Fruit fly (Drosophila melanogaster) whole organism, embryonic: ENCODE data around the gene CG14965.
A peak's percentile ranks its signal among the peaks of the same experiment; 100 is the strongest.

Experiments used
- CG14710 ChIP-seq: fragments of 200-800 bp; sonication (Bioruptor generic); optimal IDR thresholded peaks from 3 replicates; lab custom pipeline; 2019; ENCODE audit warnings: missing biosample characterization, mild to moderate bottlenecking, missing genetic modification characterization, moderate library complexity
- CG15696 ChIP-seq: fragments of 200-800 bp; sonication (Bioruptor generic); optimal IDR thresholded peaks from 2 replicates; lab custom pipeline; 2019; ENCODE audit warnings: missing biosample characterization, mild to moderate bottlenecking, missing genetic modification characterization, moderate library complexity
- CG1647 ChIP-seq: fragments of 200-800 bp; sonication (Bioruptor generic); optimal IDR thresholded peaks from 3 replicates; lab custom pipeline; 2016; ENCODE audit warnings: missing biosample characterization, missing genetic modification characterization
- CG17328 ChIP-seq: fragments of 200-800 bp; sonication (Bioruptor generic); IDR thresholded peaks from 2 replicates; pipeline ENCODE4 v1.3.6; 2022; ENCODE audit warnings: missing biosample characterization, missing genetic modification characterization
- CG17568 ChIP-seq: fragments of 200-800 bp; sonication (Bioruptor generic); optimal IDR thresholded peaks from 2 replicates; lab custom pipeline; 2018; ENCODE audit warnings: missing biosample characterization, mild to moderate bottlenecking, missing genetic modification characterization, moderate library complexity
- CG2129 ChIP-seq: fragments of 200-800 bp; sonication (Bioruptor generic); IDR thresholded peaks from 2 replicates; pipeline ENCODE4 v1.3.6; 2022; ENCODE audit warnings: missing biosample characterization, missing genetic modification characterization; ENCODE audit not compliant: partially characterized antibody
- CG2875 ChIP-seq: fragments of 200-800 bp; sonication (Bioruptor generic); optimal IDR thresholded peaks from 2 replicates; lab custom pipeline; 2017; ENCODE audit warnings: missing biosample characterization, mild to moderate bottlenecking, missing genetic modification characterization, missing genetic modification reagents
- CG31388 ChIP-seq: fragments of 200-800 bp; sonication (Bioruptor generic); optimal IDR thresholded peaks from 2 replicates; lab custom pipeline; 2016; ENCODE audit warnings: missing biosample characterization, missing genetic modification characterization
- CG42726 ChIP-seq: fragments of 200-800 bp; sonication (Bioruptor generic); IDR thresholded peaks from 2 replicates; pipeline ENCODE4 v1.3.6; 2022; ENCODE audit warnings: missing biosample characterization, missing genetic modification characterization; ENCODE audit not compliant: partially characterized antibody
- CG4617 ChIP-seq: fragments of 200-800 bp; sonication (Bioruptor generic); optimal IDR thresholded peaks from 3 replicates; lab custom pipeline; 2016; ENCODE audit warnings: missing biosample characterization, missing genetic modification characterization, borderline replicate concordance
- CG4730 ChIP-seq: fragments of 200-800 bp; sonication (Bioruptor generic); IDR thresholded peaks from 2 replicates; pipeline ENCODE4 v1.3.6; 2022; ENCODE audit warnings: missing biosample characterization, missing genetic modification characterization
- CG6683 ChIP-seq: fragments of 200-800 bp; sonication (Bioruptor generic); optimal IDR thresholded peaks from 2 replicates; lab custom pipeline; 2017; ENCODE audit warnings: missing biosample characterization, mild to moderate bottlenecking, missing genetic modification characterization, missing genetic modification reagents
- CG7357 ChIP-seq: fragments of 200-800 bp; sonication (Bioruptor generic); IDR thresholded peaks from 3 replicates; pipeline ENCODE4 v1.3.6; 2022; ENCODE audit warnings: missing biosample characterization, missing genetic modification characterization
- CG8281 ChIP-seq: fragments of 200-800 bp; sonication (Bioruptor generic); optimal IDR thresholded peaks from 2 replicates; lab custom pipeline; 2018; ENCODE audit warnings: missing biosample characterization, mild to moderate bottlenecking, missing genetic modification characterization, moderate library complexity
- CG8359 ChIP-seq: fragments of 200-800 bp; sonication (Bioruptor generic); optimal IDR thresholded peaks from 2 replicates; lab custom pipeline; 2017; ENCODE audit warnings: missing biosample characterization, mild to moderate bottlenecking, missing genetic modification characterization, borderline replicate concordance
- CG9609 ChIP-seq: fragments of 200-800 bp; sonication (Bioruptor generic); optimal IDR thresholded peaks from 3 replicates; lab custom pipeline; 2016; ENCODE audit warnings: missing biosample characterization, missing genetic modification characterization
- CG9727 ChIP-seq: fragments of 200-800 bp; sonication (Bioruptor generic); optimal IDR thresholded peaks from 3 replicates; lab custom pipeline; 2017; ENCODE audit warnings: missing biosample characterization, mild to moderate bottlenecking, missing genetic modification characterization
- CrebB ChIP-seq: fragments of 200-800 bp; sonication (Bioruptor generic); optimal IDR thresholded peaks from 3 replicates; lab custom pipeline; 2018; ENCODE audit warnings: missing biosample characterization, mild to moderate bottlenecking, missing genetic modification characterization
- Ets65A ChIP-seq: fragments of 200-800 bp; sonication (Bioruptor generic); peaks from one replicate; lab custom pipeline; 2016; ENCODE audit warnings: missing biosample characterization, missing genetic modification characterization
- HLH54F ChIP-seq: fragments of 200-800 bp; sonication (Bioruptor generic); optimal IDR thresholded peaks from 3 replicates; lab custom pipeline; 2016; ENCODE audit warnings: missing biosample characterization, missing genetic modification characterization
- Hand ChIP-seq: fragments of 200-800 bp; sonication (Bioruptor generic); optimal IDR thresholded peaks from 2 replicates; lab custom pipeline; 2017; ENCODE audit warnings: mild to moderate bottlenecking, missing biosample characterization, missing genetic modification reagents, missing genetic modification characterization
- Jarid2 ChIP-seq: fragments of 200-800 bp; sonication (Bioruptor generic); optimal IDR thresholded peaks from 3 replicates; lab custom pipeline; 2017; ENCODE audit warnings: mild to moderate bottlenecking, missing biosample characterization, missing genetic modification reagents, missing genetic modification characterization
- Lim3 ChIP-seq: fragments of 200-800 bp; sonication (Bioruptor generic); IDR thresholded peaks from 2 replicates; pipeline ENCODE4 v1.3.6; 2022; ENCODE audit warnings: missing biosample characterization, missing genetic modification characterization
- MBD-R2 ChIP-seq: fragments of 200-800 bp; sonication (Bioruptor generic); IDR thresholded peaks from 2 replicates; pipeline ENCODE4 v1.3.6; 2022; ENCODE audit warnings: missing biosample characterization, missing genetic modification characterization
- MESR4 ChIP-seq: fragments of 200-800 bp; sonication (Bioruptor generic); optimal IDR thresholded peaks from 2 replicates; lab custom pipeline; 2018; ENCODE audit warnings: missing biosample characterization, mild to moderate bottlenecking, missing genetic modification characterization, moderate library complexity
- Max ChIP-seq: fragments of 200-800 bp; sonication (Bioruptor generic); optimal IDR thresholded peaks from 2 replicates; lab custom pipeline; 2016; ENCODE audit warnings: missing biosample characterization, mild to moderate bottlenecking, missing genetic modification characterization
- Nf-YA ChIP-seq: fragments of 200-800 bp; sonication (Bioruptor generic); IDR thresholded peaks from 2 replicates; pipeline ENCODE4 v1.3.6; 2022; ENCODE audit warnings: missing biosample characterization, missing genetic modification characterization
- Nf-YB ChIP-seq: fragments of 200-800 bp; sonication (Bioruptor generic); optimal IDR thresholded peaks from 3 replicates; lab custom pipeline; 2019; ENCODE audit warnings: missing biosample characterization, mild to moderate bottlenecking, missing genetic modification characterization, moderate library complexity
- NfI ChIP-seq: fragments of 200-800 bp; sonication (Bioruptor generic); optimal IDR thresholded peaks from 3 replicates; lab custom pipeline; 2018; ENCODE audit warnings: missing biosample characterization, mild to moderate bottlenecking, missing genetic modification characterization, moderate library complexity
- Ptx1 ChIP-seq: fragments of 200-800 bp; sonication (Bioruptor generic); IDR thresholded peaks from 2 replicates; pipeline ENCODE4 v1.3.6; 2022; ENCODE audit warnings: missing biosample characterization, missing genetic modification characterization
- Stat92E ChIP-seq, 3 experiments: fragments of >200 bp in 2 of 3; fragments of 200-800 bp in 1 of 3; sonication (Bioruptor generic) in 1 of 3; optimal IDR thresholded peaks; 2 replicates each; lab custom pipeline; 2017 to 2019; ENCODE audit warnings: missing biosample characterization in 3 of 3, missing genetic modification characterization in 3 of 3, mild to moderate bottlenecking in 1 of 3, moderate library complexity in 1 of 3
- YL-1 ChIP-seq: fragments of 200-800 bp; sonication (Bioruptor generic); optimal IDR thresholded peaks from 3 replicates; lab custom pipeline; 2017; ENCODE audit warnings: missing biosample characterization, mild to moderate bottlenecking, missing genetic modification characterization
- br ChIP-seq: fragments of >200 bp; optimal IDR thresholded peaks from 2 replicates; lab custom pipeline; 2017
- emc ChIP-seq: fragments of 200-800 bp; sonication (Bioruptor generic); optimal IDR thresholded peaks from 2 replicates; lab custom pipeline; 2016; ENCODE audit warnings: missing biosample characterization, missing genetic modification characterization
- grn ChIP-seq: fragments of 200-800 bp; sonication (Bioruptor generic); optimal IDR thresholded peaks from 3 replicates; lab custom pipeline; 2017; ENCODE audit warnings: missing biosample characterization, missing genetic modification characterization
- gro ChIP-seq: fragments of 200-800 bp; sonication (Bioruptor generic); optimal IDR thresholded peaks from 2 replicates; lab custom pipeline; 2016; ENCODE audit warnings: missing biosample characterization, missing genetic modification characterization
- kah ChIP-seq: fragments of 200-800 bp; sonication (Bioruptor generic); optimal IDR thresholded peaks from 2 replicates; lab custom pipeline; 2018; ENCODE audit warnings: missing biosample characterization, mild to moderate bottlenecking, missing genetic modification characterization
- lab ChIP-seq: fragments of 200-800 bp; sonication (Bioruptor generic); optimal IDR thresholded peaks from 3 replicates; lab custom pipeline; 2017; ENCODE audit warnings: missing biosample characterization, missing genetic modification characterization, mild to moderate bottlenecking, moderate library complexity, missing genetic modification reagents
- pan ChIP-seq, 4 experiments: fragments of >200 bp in 3 of 4; fragments of 200-800 bp in 1 of 4; sonication (Bioruptor generic) in 1 of 4; optimal IDR thresholded peaks in 3 of 4; IDR thresholded peaks in 1 of 4; 2 replicates each; pipeline versions ENCODE4 v1.3.6 to Lab custom; 2017 to 2022; ENCODE audit warnings: missing biosample characterization in 2 of 4, missing genetic modification characterization in 2 of 4, mixed read lengths in 1 of 4
- pros ChIP-seq: fragments of 200-800 bp; sonication (Bioruptor generic); optimal IDR thresholded peaks from 3 replicates; lab custom pipeline; 2019; ENCODE audit warnings: missing biosample characterization, mild to moderate bottlenecking, missing genetic modification characterization, moderate library complexity
- pum ChIP-seq: fragments of 200-800 bp; sonication (Bioruptor generic); optimal IDR thresholded peaks from 2 replicates; lab custom pipeline; 2016; ENCODE audit warnings: missing biosample characterization, missing genetic modification characterization
- pzg ChIP-seq: fragments of 200-800 bp; sonication (Bioruptor generic); optimal IDR thresholded peaks from 3 replicates; lab custom pipeline; 2018; ENCODE audit warnings: missing biosample characterization, mild to moderate bottlenecking, missing genetic modification characterization, moderate library complexity
- sens ChIP-seq: fragments of 200-800 bp; sonication (Bioruptor generic); peaks from one replicate; lab custom pipeline; 2016; ENCODE audit warnings: missing biosample characterization, missing genetic modification characterization
- sim ChIP-seq: fragments of 200-800 bp; sonication (Bioruptor generic); IDR thresholded peaks from 2 replicates; pipeline ENCODE4 v1.3.6; 2022; ENCODE audit warnings: missing biosample characterization, missing genetic modification characterization
- sob ChIP-seq: fragments of 200-800 bp; sonication (Bioruptor generic); IDR thresholded peaks from 2 replicates; pipeline ENCODE4 v1.3.6; 2022; ENCODE audit warnings: missing biosample characterization, missing genetic modification characterization
- stwl ChIP-seq: fragments of 200-800 bp; sonication (Bioruptor generic); optimal IDR thresholded peaks from 3 replicates; lab custom pipeline; 2018; ENCODE audit warnings: missing biosample characterization, mild to moderate bottlenecking, missing genetic modification characterization, moderate library complexity
- trem ChIP-seq: fragments of 200-800 bp; optimal IDR thresholded peaks from 3 replicates; lab custom pipeline; 2019; ENCODE audit warnings: missing biosample characterization, mild to moderate bottlenecking, missing genetic modification characterization, moderate library complexity
- vfl ChIP-seq: fragments of 200-800 bp; sonication (Bioruptor generic); optimal IDR thresholded peaks from 2 replicates; lab custom pipeline; 2016; ENCODE audit warnings: missing biosample characterization, missing genetic modification characterization
- vvl ChIP-seq: fragments of 200-800 bp; sonication (Bioruptor generic); IDR thresholded peaks from 2 replicates; pipeline ENCODE4 v1.3.6; 2022; ENCODE audit warnings: missing biosample characterization, missing genetic modification characterization
- wor ChIP-seq: fragments of 200-800 bp; sonication (Bioruptor generic); IDR thresholded peaks from 2 replicates; pipeline ENCODE4 v1.3.6; 2022; ENCODE audit warnings: missing biosample characterization, missing genetic modification characterization
- zfh1 ChIP-seq: fragments of 200-800 bp; sonication (Bioruptor generic); IDR thresholded peaks from 3 replicates; pipeline ENCODE4 v1.3.6; 2022; ENCODE audit warnings: missing biosample characterization, missing genetic modification characterization

The CG14965 gene

DNA sequence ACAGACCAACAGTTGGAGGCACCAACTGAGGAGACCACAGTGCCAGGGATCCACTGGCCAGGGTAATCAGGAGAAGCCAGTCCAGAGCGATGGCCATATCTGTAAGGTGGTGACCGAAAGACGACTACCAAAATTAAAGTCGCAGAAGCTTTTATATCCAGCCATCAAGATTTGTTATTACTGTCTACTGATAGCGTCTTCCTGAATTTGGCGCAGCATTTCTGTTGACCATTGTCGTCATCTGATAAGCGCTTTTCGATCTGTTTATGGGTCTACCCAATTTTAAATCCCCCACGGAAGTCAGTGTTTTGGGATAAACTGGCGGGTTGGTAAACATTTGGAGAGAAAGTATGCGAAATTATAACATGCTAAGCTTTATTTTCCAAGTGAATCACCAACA is 19.8 kb downstream of the CG14965 start, which contains the start of gene CG14963:
Gene CG14963, minus strand, starts transcription at position 101 of the 400 bp plus-strand sequence.
- TF ChIP-seq wor (no peak), NfI (GFP tag; lab: Kevin White, UChicago) (no peak), pan (optimal IDR thresholded peaks at IDR 0.05; lab: Kevin White, UChicago) (no peak), pan (GFP tag; optimal IDR thresholded peaks at IDR 0.05 in 1 of 2, IDR thresholded peaks at IDR 0.05 in 1 of 2) (no peak), pros (GFP tag; lab: Kevin White, UChicago) (no peak), CG8359 (GFP tag; lab: Kevin White, UChicago) (no peak), Jarid2 (GFP tag; lab: Kevin White, UChicago) (no peak), Nf-YB (GFP tag; lab: Kevin White, UChicago) (no peak), CG2875 (no peak), Ets65A (no peak), Hand (GFP tag; lab: Kevin White, UChicago) (no peak), kah (GFP tag; lab: Kevin White, UChicago) (no peak), CG7357 (no peak), CG8281 (tag; lab: Kevin White, UChicago) (no peak), CG31388 (GFP tag; lab: Kevin White, UChicago) (no peak), sens (GFP tag; lab: Kevin White, UChicago) (no peak), pum (GFP tag; lab: Kevin White, UChicago) (no peak), Nf-YA (GFP tag; lab: Robert Waterston, UW) (no peak), CG15696 (tag; lab: Kevin White, UChicago) (no peak), CG9727 (GFP tag; lab: Kevin White, UChicago) (no peak), sim (GFP tag; lab: Robert Waterston, UW) (no peak)

DNA sequence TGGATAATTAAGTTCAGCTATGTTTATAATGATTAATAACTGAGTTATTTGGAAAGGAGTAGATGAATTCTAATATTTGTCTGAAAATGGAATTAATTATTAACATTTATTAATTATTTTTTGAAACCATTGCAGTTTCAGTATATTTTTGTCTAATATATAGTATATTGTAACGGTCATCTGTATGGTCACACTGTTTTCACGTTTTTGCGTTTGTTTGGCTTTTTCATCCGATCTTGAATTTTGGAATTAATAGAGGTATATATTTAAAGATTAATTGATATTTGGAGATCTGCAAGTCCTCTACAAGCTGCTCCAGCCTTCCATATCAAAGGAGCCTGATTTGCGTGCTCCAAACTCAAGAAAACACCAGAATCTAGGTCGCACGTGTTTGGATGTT is 23.2 kb downstream of the CG14965 start, which contains the start of the genes CG32278 and CG32281:
Gene CG32278, plus strand, starts transcription at position 180 of the 400 bp plus-strand sequence.
Gene CG32281, plus strand, starts transcription at position 269 of the 400 bp plus-strand sequence.
- TF ChIP-seq emc (GFP tag; lab: Kevin White, UChicago) (no peak), CG9609 (GFP tag; lab: Kevin White, UChicago) (no peak), CG1647 (no peak), pzg (peak; percentile 9), CG4617 (GFP tag; lab: Kevin White, UChicago) (peak; percentile 28), CG6683 (GFP tag; lab: Kevin White, UChicago) (no peak), CrebB (no peak), CG17568 (GFP tag; lab: Kevin White, UChicago) (no peak), CG4730 (GFP tag; lab: Robert Waterston, UW) (no peak), YL-1 (peak; percentile 40), sob (GFP tag; lab: Robert Waterston, UW) (no peak), CG2129 (GFP tag; lab: Robert Waterston, UW) (no peak), HLH54F (GFP tag; lab: Kevin White, UChicago) (no peak), grn (GFP tag; lab: Kevin White, UChicago) (no peak), CG42726 (GFP tag; lab: Robert Waterston, UW) (no peak), gro (GFP tag; lab: Kevin White, UChicago) (no peak), Ptx1 (GFP tag; lab: Robert Waterston, UW) (no peak), vvl (GFP tag; lab: Robert Waterston, UW) (no peak), MBD-R2 (GFP tag; lab: Robert Waterston, UW) (peak; percentile 19; the same call in 1 of the 2 replicates), vfl (no peak), trem (tag; lab: Kevin White, UChicago) (peak; percentile 41), stwl (tag; lab: Kevin White, UChicago) (peak; percentile 41), Max (GFP tag; lab: Kevin White, UChicago) (peak; percentile 9), lab (GFP tag; lab: Kevin White, UChicago) (no peak), MESR4 (GFP tag; lab: Kevin White, UChicago) (peak; percentile 47), zfh1 (GFP tag; lab: Robert Waterston, UW) (no peak), Stat92E (GFP tag; optimal IDR thresholded peaks at IDR 0.05; lab: Kevin White, UChicago) (no peak), br (no peak), Lim3 (GFP tag; lab: Robert Waterston, UW) (no peak), CG17328 (GFP tag; lab: Robert Waterston, UW) (no peak), CG14710 (tag; lab: Kevin White, UChicago) (peak; percentile 18)
